Worm (Caenorhabditis elegans): Measurements from ENCODE around the gene npr-3.

Gene npr-3

ce11 chrIV:11491422-11491821, 31.6 kb downstream of the npr-3 start (continued):
- TF ChIP-seq lin-39 (tag; optimal IDR thresholded peaks at IDR 0.05): no peak
- no peak for TF ChIP-seq sptf-1 (tag; optimal IDR thresholded peaks at IDR 0.05)
- no peak for TF ChIP-seq sox-4 (tag; optimal IDR thresholded peaks at IDR 0.05)
- TF ChIP-seq nhr-71 (tag; optimal IDR thresholded peaks at IDR 0.05): peak; percentile 74
- peak; percentile 60 for TF ChIP-seq snu-23 (GFP tag; optimal IDR thresholded peaks at IDR 0.05)
- TF ChIP-seq nhr-90 (tag; optimal IDR thresholded peaks at IDR 0.05; ENCODE audit: poor library complexity): peak; percentile 69
- peak in 1 of 3 experiments; percentile 3 for TF ChIP-seq dpl-1 (GFP tag; optimal IDR thresholded peaks at IDR 0.05)
- peak; percentile 33 for TF ChIP-seq mep-1 (tag; optimal IDR thresholded peaks at IDR 0.05)
- no peak for TF ChIP-seq zag-1 (tag; optimal IDR thresholded peaks at IDR 0.05)
- no peak for TF ChIP-seq irx-1 (tag; optimal IDR thresholded peaks at IDR 0.05)
- no peak for TF ChIP-seq tlp-1 (tag; optimal IDR thresholded peaks at IDR 0.05)
- no peak for TF ChIP-seq egl-27 (tag; optimal IDR thresholded peaks at IDR 0.05)
- no peak for TF ChIP-seq lin-15B (tag; optimal IDR thresholded peaks at IDR 0.05)
- peak; percentile 33 for TF ChIP-seq nhr-47 (tag; optimal IDR thresholded peaks at IDR 0.05)
- peak; percentile 85 for TF ChIP-seq lin-14 (GFP tag; optimal IDR thresholded peaks at IDR 0.05)
- TF ChIP-seq nhr-12 (tag; optimal IDR thresholded peaks at IDR 0.05): no peak
- TF ChIP-seq aha-1 (tag; optimal IDR thresholded peaks at IDR 0.05): no peak
- TF ChIP-seq hpl-2 (GFP tag; optimal IDR thresholded peaks at IDR 0.05): no peak

ce11 chrIV:11492345-11492744, 32.6 kb downstream of the npr-3 start:
- TF ChIP-seq nhr-85 (tag): peak; percentile 57
- TF ChIP-seq nhr-28 (tag; optimal IDR thresholded peaks at IDR 0.05): no peak
- no peak for TF ChIP-seq C34B4.2 (tag; optimal IDR thresholded peaks at IDR 0.05)
- TF ChIP-seq ztf-4 (tag; optimal IDR thresholded peaks at IDR 0.05): no peak
- no peak for TF ChIP-seq dpl-1 (GFP tag; optimal IDR thresholded peaks at IDR 0.05)
- TF ChIP-seq zag-1 (tag; optimal IDR thresholded peaks at IDR 0.05): no peak
- no peak for TF ChIP-seq lin-39 (tag; optimal IDR thresholded peaks at IDR 0.05)
- no peak for TF ChIP-seq xbp-1 (tag; optimal IDR thresholded peaks at IDR 0.05)
- TF ChIP-seq lin-35 (GFP tag; optimal IDR thresholded peaks at IDR 0.05): peak in 1 of 2 experiments; percentile 6
- no peak for TF ChIP-seq efl-1 (optimal IDR thresholded peaks at IDR 0.05)
- TF ChIP-seq efl-1 (GFP tag; optimal IDR thresholded peaks at IDR 0.05 in 1 of 2): peak in 1 of 2 experiments; percentile 80
- no peak for TF ChIP-seq aha-1 (tag; optimal IDR thresholded peaks at IDR 0.05)
- peak in 2 of 6 experiments; percentile 1 to 61 for TF ChIP-seq elt-3 (tag; optimal IDR thresholded peaks at IDR 0.05)
- no peak for TF ChIP-seq sox-4 (tag; optimal IDR thresholded peaks at IDR 0.05)
- TF ChIP-seq lin-14 (GFP tag; optimal IDR thresholded peaks at IDR 0.05): no peak

- TF ChIP-seq pqm-1 (tag; optimal IDR thresholded peaks at IDR 0.05) (no peak), fkh-10 (GFP tag; optimal IDR thresholded peaks at IDR 0.05) (no peak), ztf-4 (tag; optimal IDR thresholded peaks at IDR 0.05) (no peak), snu-23 (GFP tag; optimal IDR thresholded peaks at IDR 0.05) (peak; percentile 1), nhr-237 (tag; optimal IDR thresholded peaks at IDR 0.05) (no peak), tbx-2 (tag; optimal IDR thresholded peaks at IDR 0.05) (no peak), aly-2 (tag; optimal IDR thresholded peaks at IDR 0.05) (no peak), pax-3 (tag; optimal IDR thresholded peaks at IDR 0.05) (no peak), sup-37 (GFP tag; optimal IDR thresholded peaks at IDR 0.05) (no peak), ztf-11 (tag; optimal IDR thresholded peaks at IDR 0.05) (no peak), ets-5 (GFP tag; IDR thresholded peaks at IDR 0.05) (no peak), vab-15 (tag; optimal IDR thresholded peaks at IDR 0.05) (no peak), dsc-1 (tag; optimal IDR thresholded peaks at IDR 0.05) (no peak), unc-62 (GFP tag; optimal IDR thresholded peaks at IDR 0.05) (no peak), efl-1 (optimal IDR thresholded peaks at IDR 0.05) (no peak), efl-1 (GFP tag; optimal IDR thresholded peaks at IDR 0.05 in 1 of 2) (peak in 1 of 2 experiments; percentile 8), lin-35 (GFP tag; optimal IDR thresholded peaks at IDR 0.05) (peak in 1 of 2 experiments; percentile 8), nhr-47 (tag; optimal IDR thresholded peaks at IDR 0.05) (no peak), aha-1 (tag; optimal IDR thresholded peaks at IDR 0.05) (no peak), nhr-20 (tag; optimal IDR thresholded peaks at IDR 0.05) (no peak), snpc-4 (tag; optimal IDR thresholded peaks at IDR 0.05) (no peak), nhr-71 (tag; optimal IDR thresholded peaks at IDR 0.05) (no peak), C34B4.2 (tag; optimal IDR thresholded peaks at IDR 0.05) (no peak), ceh-88 (GFP tag; IDR thresholded peaks at IDR 0.05) (no peak), tlp-1 (tag; optimal IDR thresholded peaks at IDR 0.05) (no peak), blmp-1 (tag; optimal IDR thresholded peaks at IDR 0.05) (peak; percentile 90), zip-4 (GFP tag; optimal IDR thresholded peaks at IDR 0.05) (no peak), C04F5.9 (tag; optimal IDR thresholded peaks at IDR 0.05) (no peak), pag-3 (tag; optimal IDR thresholded peaks at IDR 0.05; ENCODE audit: borderline replicate concordance, insufficient read depth) (no peak), elt-2 (tag; optimal IDR thresholded peaks at IDR 0.05) (no peak), egl-27 (tag; optimal IDR thresholded peaks at IDR 0.05) (peak in 1 of 2 experiments; percentile 5), lin-39 (tag; optimal IDR thresholded peaks at IDR 0.05) (no peak), fkh-4 (tag; optimal IDR thresholded peaks at IDR 0.05; ENCODE audit: borderline replicate concordance) (no peak), hpl-2 (GFP tag; optimal IDR thresholded peaks at IDR 0.05) (no peak)
These were observed 34.1 kb downstream of the npr-3 start for ce11 chrIV:11493899-11494298.
